Worm (Caenorhabditis elegans): ENCODE data around the gene C08H9.16.

DNA sequence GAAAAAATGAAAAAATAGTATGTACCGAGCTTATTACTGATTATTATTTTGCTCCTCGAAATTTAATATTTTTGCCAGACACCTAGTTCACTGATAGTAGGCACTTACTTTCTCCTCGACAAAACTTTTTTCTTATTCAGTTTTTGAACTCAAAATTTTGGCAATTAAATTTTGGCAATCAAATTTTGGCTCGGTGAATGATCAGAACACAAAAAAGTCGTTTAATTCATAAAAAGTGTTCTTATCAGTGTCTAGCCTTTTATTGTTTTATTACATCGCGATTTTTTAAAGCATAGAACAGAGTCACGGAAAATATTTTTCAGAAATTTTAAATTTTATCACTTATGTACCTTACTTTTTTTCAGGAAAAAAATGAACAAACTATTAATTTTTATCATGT lies 2.6 kb downstream of the C08H9.16 start:
- TF ChIP-seq ref-1 (GFP tag; conservative IDR thresholded peaks at IDR 0.05) = no peak
- TF ChIP-seq klf-2 (GFP tag; conservative IDR thresholded peaks at IDR 0.05) = no peak
- no peak for TF ChIP-seq cog-1 (tag; optimal IDR thresholded peaks at IDR 0.05)
- no peak for TF ChIP-seq med-1 (GFP tag; optimal IDR thresholded peaks at IDR 0.05; ENCODE audit: insufficient read depth)
- no peak for TF ChIP-seq T22C8.4 (GFP tag; IDR thresholded peaks at IDR 0.05)
- no peak for TF ChIP-seq tab-1 (GFP tag; IDR thresholded peaks at IDR 0.05)
- no peak for TF ChIP-seq flt-1 (GFP tag; IDR thresholded peaks at IDR 0.05)
- no peak for TF ChIP-seq ztf-23 (GFP tag; IDR thresholded peaks at IDR 0.05)

All from whole organism, midembryonic.